Fruit fly (Drosophila melanogaster): ENCODE measurements around the gene CG9813.

Gene CG9813

DNA sequence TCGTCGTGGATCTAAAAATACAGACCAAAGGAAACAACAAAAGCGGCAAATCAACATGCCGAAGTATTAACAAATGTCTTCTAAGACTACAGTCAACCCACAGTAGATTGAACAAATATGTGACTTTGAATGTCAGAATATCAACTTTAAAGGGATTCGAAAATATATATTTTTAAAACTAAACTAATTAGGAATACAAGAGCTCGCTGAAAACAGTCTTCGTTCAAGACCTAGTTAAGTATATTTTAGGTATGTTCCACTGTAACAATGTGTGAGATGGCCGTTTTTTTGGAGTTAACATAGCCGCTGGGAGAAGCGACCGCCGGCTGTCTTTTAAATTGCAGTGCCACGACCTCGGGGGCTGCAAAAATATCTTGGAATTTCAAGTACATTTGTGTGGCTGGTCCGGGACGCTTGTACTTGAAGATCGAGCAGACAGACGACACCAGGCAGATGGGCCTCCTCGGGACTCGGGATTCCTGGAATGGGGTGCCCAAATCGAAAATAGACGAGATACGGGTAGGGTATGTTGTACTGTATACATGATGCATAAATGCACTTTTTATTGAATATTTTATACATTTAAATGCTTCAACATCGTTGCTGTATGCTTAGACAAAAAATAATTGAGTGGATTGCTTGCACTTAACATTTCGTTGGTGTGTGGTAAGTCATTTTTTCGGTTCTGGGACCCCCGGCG is 48.9 kb upstream of the CG9813 start (continued):
- TF ChIP-seq unpg (GFP tag; optimal IDR thresholded peaks at IDR 0.05) (peak; percentile 83), mld (GFP tag; IDR thresholded peaks at IDR 0.05; ENCODE audit: partially characterized antibody) (no peak), CG8290 (GFP tag; optimal IDR thresholded peaks at IDR 0.05) (peak; percentile 7), CG8290 (tag; optimal IDR thresholded peaks at IDR 0.05) (peak in 1 of 2 experiments; percentile 33), Ets97D (GFP tag; optimal IDR thresholded peaks at IDR 0.05) (no peak), pfk (GFP tag; optimal IDR thresholded peaks at IDR 0.05) (no peak), prd (optimal IDR thresholded peaks at IDR 0.05) (no peak), prd (GFP tag; IDR thresholded peaks at IDR 0.05) (peak; percentile 80), so (GFP tag; IDR thresholded peaks at IDR 0.05) (peak; percentile 65; the same call in 1 of the 3 replicates), trh (GFP tag; optimal IDR thresholded peaks at IDR 0.05) (peak; percentile 21), HLH4C (GFP tag; IDR thresholded peaks at IDR 0.05; ENCODE audit: partially characterized antibody) (no peak), ems (GFP tag; optimal IDR thresholded peaks at IDR 0.05) (peak; percentile 34), esg (GFP tag; conservative IDR thresholded peaks at IDR 0.05) (peak; percentile 74), CG8359 (GFP tag; optimal IDR thresholded peaks at IDR 0.05; ENCODE audit: borderline replicate concordance) (peak; percentile 62), Bdp1 (GFP tag; optimal IDR thresholded peaks at IDR 0.05) (peak; percentile 26), gem (tag; optimal IDR thresholded peaks at IDR 0.05) (peak; percentile 83), CG14860 (GFP tag; IDR thresholded peaks at IDR 0.05; ENCODE audit: partially characterized antibody) (no peak), CG7963 (GFP tag; IDR thresholded peaks at IDR 0.05; ENCODE audit: partially characterized antibody) (no peak), slou (GFP tag; optimal IDR thresholded peaks at IDR 0.05) (no peak), Abd-B (GFP tag; optimal IDR thresholded peaks at IDR 0.05) (peak; percentile 52), phol (tag; optimal IDR thresholded peaks at IDR 0.05) (peak; percentile 78), CG4424 (GFP tag; optimal IDR thresholded peaks at IDR 0.05) (peak; percentile 68), CG9876 (GFP tag; optimal IDR thresholded peaks at IDR 0.05) (no peak), CG11085 (GFP tag; IDR thresholded peaks at IDR 0.05) (0 out of 2 replicates have a peak, but pooled peaks have one; percentile 15), az2 (GFP tag; optimal IDR thresholded peaks at IDR 0.05) (peak; percentile 69), CG1233 (GFP tag; optimal IDR thresholded peaks at IDR 0.05) (peak; percentile 61), Taf1 (GFP tag; IDR thresholded peaks at IDR 0.05) (0 out of 2 replicates have a peak, but pooled peaks have one; percentile 35), CG2202 (tag; optimal IDR thresholded peaks at IDR 0.05) (peak; percentile 53), CkIIα-i1 (GFP tag; IDR thresholded peaks at IDR 0.05) (no peak), CG11695 (GFP tag; IDR thresholded peaks at IDR 0.05) (0 out of 3 replicates have a peak, but pooled peaks have one; percentile 36), Adf1 (GFP tag; IDR thresholded peaks at IDR 0.05) (no peak), oc (tag; optimal IDR thresholded peaks at IDR 0.05) (peak; percentile 30), CG5245 (GFP tag; optimal IDR thresholded peaks at IDR 0.05) (peak; percentile 61), CG11504 (tag; optimal IDR thresholded peaks at IDR 0.05) (peak; percentile 76), PHDP (tag; optimal IDR thresholded peaks at IDR 0.05) (peak; percentile 69), fd3F (GFP tag; optimal IDR thresholded peaks at IDR 0.05) (peak; percentile 37), pum (GFP tag; optimal IDR thresholded peaks at IDR 0.05) (peak; percentile 52), bab2 (GFP tag; optimal IDR thresholded peaks at IDR 0.05) (peak; percentile 51), CG2678 (tag; optimal IDR thresholded peaks at IDR 0.05) (peak; percentile 77), CG17328 (GFP tag; IDR thresholded peaks at IDR 0.05) (peak; percentile 71), CG16813 (GFP tag; IDR thresholded peaks at IDR 0.05; ENCODE audit: partially characterized antibody) (no peak), Mrtf (GFP tag; IDR thresholded peaks at IDR 0.05) (peak; percentile 59; the same call in 1 of the 3 replicates), CG13624 (GFP tag; optimal IDR thresholded peaks at IDR 0.05) (no peak), vvl (GFP tag; IDR thresholded peaks at IDR 0.05) (peak; percentile 84), GATAe (GFP tag; conservative IDR thresholded peaks at IDR 0.05) (no peak), CG30020 (tag; optimal IDR thresholded peaks at IDR 0.05) (no peak), onecut (GFP tag; IDR thresholded peaks at IDR 0.05) (peak; percentile 41), ttk (GFP tag; IDR thresholded peaks at IDR 0.05) (peak; percentile 69), CG6791 (GFP tag; IDR thresholded peaks at IDR 0.05; ENCODE audit: partially characterized antibody) (no peak), CG10267 (tag; optimal IDR thresholded peaks at IDR 0.05) (peak; percentile 69)
